Worm (Caenorhabditis elegans) whole organism, L4/young adult: ENCODE results near the gene C14C6.13.

Experiments
- W03F9.2 ChIP-seq: fragments of 150-350 bp; optimal IDR thresholded peaks from 2 replicates; lab custom pipeline; 2014; ENCODE audit warnings: missing biosample characterization, missing genetic modification characterization
- dao-5 ChIP-seq: sonication (generic microtip); optimal IDR thresholded peaks from 2 replicates; lab custom pipeline; 2016; ENCODE audit warnings: missing genotype, missing genetic modification characterization, moderate library complexity, missing compliant biosample characterization
- him-1 ChIP-seq: sonication (generic microtip); optimal IDR thresholded peaks from 2 replicates; lab custom pipeline; 2016; ENCODE audit warnings: missing genotype, missing genetic modification reagents, missing genetic modification characterization, missing compliant biosample characterization

The C14C6.13 gene

DNA sequence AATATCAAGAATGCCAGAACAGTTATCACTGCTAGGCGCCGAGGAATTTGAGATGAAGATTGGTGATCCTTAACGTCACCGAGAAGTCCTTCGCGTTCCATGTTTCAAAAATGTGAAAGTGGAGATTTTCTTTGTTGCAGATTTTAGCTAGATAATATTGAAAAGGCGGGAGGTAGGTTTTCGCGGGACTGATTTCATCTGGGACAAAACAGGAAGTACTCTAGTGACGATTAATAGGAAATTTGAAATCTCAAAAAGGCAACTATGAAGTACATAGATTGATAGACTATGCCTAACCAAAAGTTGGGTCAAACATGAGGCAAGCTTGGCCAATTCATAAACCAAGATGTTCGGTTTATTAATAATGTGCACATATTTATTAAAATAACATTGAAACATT lies 21.5 kb downstream of the C14C6.13 start, which contains the start of gene C14C6.8:
TSS of gene C14C6.8 (minus strand) at position 101 of the 400 bp plus-strand sequence.
- TF ChIP-seq him-1 (tag; lab: Kevin White, UChicago): no peak
- TF ChIP-seq W03F9.2 (tag; lab: Kevin White, UChicago): no peak
- TF ChIP-seq dao-5: no peak

DNA sequence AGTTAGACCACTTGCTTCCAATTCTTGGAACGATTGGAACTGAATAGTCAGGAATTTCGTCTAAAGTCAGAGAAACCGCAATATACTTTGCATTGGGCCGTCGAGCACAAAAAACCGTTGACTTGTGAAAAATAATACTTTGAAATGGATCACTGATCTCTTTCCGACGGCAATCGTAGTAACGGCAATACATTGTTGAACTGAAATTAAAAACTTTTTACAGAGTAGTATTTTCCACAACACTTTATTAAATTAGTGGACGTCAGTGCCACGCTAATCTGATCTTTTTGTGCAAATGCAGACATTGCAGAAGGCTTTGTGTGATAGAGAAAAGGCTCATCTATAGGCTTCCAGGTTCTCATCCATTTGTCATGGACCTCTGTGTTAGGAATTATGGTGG lies 22.1 kb downstream of the C14C6.13 start:
- no peak for TF ChIP-seq him-1 (tag; lab: Kevin White, UChicago)
- no peak for TF ChIP-seq dao-5
- TF ChIP-seq W03F9.2 (tag; lab: Kevin White, UChicago): no peak

DNA sequence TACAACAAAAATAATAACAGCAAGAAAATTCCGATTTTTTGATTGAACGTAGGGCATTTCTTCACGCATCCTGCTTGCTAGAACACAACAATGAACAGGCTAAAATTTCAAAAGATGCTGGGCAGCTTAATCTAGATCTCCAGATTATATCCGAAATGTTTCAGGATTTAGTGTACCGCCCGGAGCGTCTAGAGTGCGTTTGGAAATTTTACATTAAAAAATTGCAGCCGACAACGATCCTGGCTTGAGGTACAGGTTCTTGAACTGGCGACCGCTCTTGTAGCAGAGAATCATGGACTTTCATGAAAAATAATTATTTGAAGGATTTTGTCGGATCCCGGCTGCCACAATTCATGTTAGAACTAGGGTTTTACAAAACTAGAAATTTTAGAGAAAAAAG lies 26.6 kb downstream of the C14C6.13 start, which contains the start of gene C14C6.6:
TSS of gene C14C6.6 (minus strand) at position 101 of the 400 bp plus-strand sequence.
- TF ChIP-seq him-1 (tag; lab: Kevin White, UChicago) (no peak), dao-5 (no peak), W03F9.2 (tag; lab: Kevin White, UChicago) (no peak)

DNA sequence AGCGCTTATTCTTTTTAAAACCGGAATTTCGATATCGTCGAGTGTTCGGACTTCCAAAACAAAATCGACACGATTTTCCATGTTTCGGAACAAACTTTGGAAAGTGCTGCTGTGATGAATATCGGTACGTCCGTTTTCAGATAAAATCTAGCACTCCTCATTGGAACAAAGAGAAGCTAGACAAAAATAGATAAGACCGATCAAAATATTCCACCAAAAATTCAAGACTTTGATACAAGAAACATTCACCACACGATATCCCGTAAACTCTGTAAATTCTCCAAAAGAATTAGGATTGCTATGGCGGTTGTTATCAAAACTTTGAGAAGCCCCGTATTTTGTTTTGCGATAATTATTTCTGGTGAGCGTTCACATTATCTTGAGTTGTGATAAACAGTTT lies 31.4 kb downstream of the C14C6.13 start, which contains the start of gene C14C6.3:
TSS of gene C14C6.3 (plus strand) at position 301 of the 400 bp plus-strand sequence.
- TF ChIP-seq dao-5: no peak
- no peak for TF ChIP-seq W03F9.2 (tag; lab: Kevin White, UChicago)
- no peak for TF ChIP-seq him-1 (tag; lab: Kevin White, UChicago)

- TF ChIP-seq dao-5: no peak
- no peak for TF ChIP-seq W03F9.2 (tag; lab: Kevin White, UChicago)
- TF ChIP-seq him-1 (tag; lab: Kevin White, UChicago): no peak
Observed at ce11 chrV:541470-541869, 33.1 kb downstream of the C14C6.13 start.

ce11 chrV:539040-539510 lies 35.5 kb downstream of the C14C6.13 start, which contains the start of gene nhr-155:
TSS of gene nhr-155 (plus strand) at chrV:539460.
- TF ChIP-seq dao-5: no peak
- no peak for TF ChIP-seq W03F9.2 (tag; lab: Kevin White, UChicago)
- no peak for TF ChIP-seq him-1 (tag; lab: Kevin White, UChicago)

DNA sequence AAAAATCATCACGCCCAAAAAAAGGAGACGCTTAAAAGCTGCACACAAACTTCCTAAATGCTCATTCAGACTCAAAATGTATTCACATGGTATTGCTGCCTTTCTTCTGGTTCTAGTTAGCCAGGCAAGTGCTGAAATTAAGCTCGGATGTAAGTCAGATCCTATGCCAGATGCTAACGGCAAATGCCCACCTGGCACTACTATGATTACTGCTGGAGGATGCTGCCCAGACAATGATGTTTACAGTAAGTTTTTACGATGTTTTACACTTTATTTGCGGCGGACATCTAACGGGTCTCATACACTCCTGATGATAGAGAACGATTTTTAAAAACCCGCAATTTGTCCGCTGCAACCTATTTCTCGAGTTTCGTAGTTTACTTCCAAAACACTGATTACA lies 38.0 kb downstream of the C14C6.13 start, which contains the start of gene C14C6.5:
TSS of gene C14C6.5 (plus strand) at position 58 of the 400 bp plus-strand sequence.
- TF ChIP-seq him-1 (tag; lab: Kevin White, UChicago) (no peak), dao-5 (no peak)

- no peak for TF ChIP-seq him-1 (tag; lab: Kevin White, UChicago)
- TF ChIP-seq dao-5: no peak
- no peak for TF ChIP-seq W03F9.2 (tag; lab: Kevin White, UChicago)
Observed at ce11 chrV:534176-534575, 40.4 kb downstream of the C14C6.13 start, which contains the start of gene nhr-132. TSS of gene nhr-132 (plus strand) at chrV:534446.

ce11 chrV:532046-532445 lies 42.5 kb downstream of the C14C6.13 start, which contains the start of gene nhr-58:
TSS of gene nhr-58 (plus strand) at chrV:532259.
- TF ChIP-seq dao-5: no peak
- no peak for TF ChIP-seq him-1 (tag; lab: Kevin White, UChicago)
- no peak for TF ChIP-seq W03F9.2 (tag; lab: Kevin White, UChicago)

DNA sequence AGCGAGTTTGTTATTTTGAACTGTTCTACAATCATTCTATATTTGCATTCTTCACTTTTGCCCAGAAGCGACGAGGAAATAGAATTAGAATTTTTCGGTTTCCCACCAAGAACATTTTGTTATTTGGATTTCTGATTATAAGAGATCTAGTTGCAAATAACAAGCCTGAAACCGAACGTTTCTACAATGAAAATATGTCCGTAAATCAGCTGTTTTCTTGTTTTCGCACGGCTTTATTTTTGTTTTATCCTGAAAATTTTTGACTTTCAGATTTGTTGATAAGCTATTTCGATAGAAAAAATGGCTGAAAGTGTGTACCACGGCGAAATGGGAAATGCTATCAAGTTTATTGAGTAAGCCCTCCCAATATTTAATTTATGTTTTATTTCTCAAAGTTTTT lies 46.9 kb downstream of the C14C6.13 start, which contains the start of gene srw-108:
TSS of gene srw-108 (plus strand) at position 301 of the 400 bp plus-strand sequence.
- TF ChIP-seq him-1 (tag; lab: Kevin White, UChicago): no peak
- no peak for TF ChIP-seq W03F9.2 (tag; lab: Kevin White, UChicago)
- TF ChIP-seq dao-5: no peak

ce11 chrV:525040-525439 lies 49.5 kb downstream of the C14C6.13 start, which contains the start of gene R11G11.16:
TSS of gene R11G11.16 (minus strand) at chrV:525140.
- TF ChIP-seq dao-5: no peak
- no peak for TF ChIP-seq him-1 (tag; lab: Kevin White, UChicago)
- TF ChIP-seq W03F9.2 (tag; lab: Kevin White, UChicago): no peak

DNA sequence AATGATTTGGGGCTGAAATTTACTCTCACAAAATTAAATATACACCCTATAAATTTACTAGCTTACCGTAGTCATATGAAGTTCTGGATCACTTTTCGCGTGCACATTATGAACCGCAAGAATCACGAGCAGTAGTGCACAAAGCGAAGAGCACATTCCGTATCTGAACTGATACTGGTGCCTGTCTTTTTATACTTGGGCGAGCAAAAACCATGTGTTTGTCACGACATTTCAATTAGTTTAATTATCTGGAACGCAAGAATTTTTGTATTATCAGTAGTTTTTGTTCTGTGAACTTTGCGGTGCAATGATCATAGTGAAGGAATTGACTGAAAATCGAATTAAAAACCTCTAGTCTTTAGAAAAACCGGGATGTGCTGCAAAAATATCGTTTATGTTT lies 50.5 kb downstream of the C14C6.13 start, which contains the start of gene lipl-3:
TSS of gene lipl-3 (minus strand) at position 161 of the 400 bp plus-strand sequence.
- TF ChIP-seq dao-5: no peak
- no peak for TF ChIP-seq him-1 (tag; lab: Kevin White, UChicago)
- no peak for TF ChIP-seq W03F9.2 (tag; lab: Kevin White, UChicago)
